Fruit fly (Drosophila melanogaster) whole organism, embryonic: ENCODE measurements around the gene CG14440.
A peak's percentile ranks its signal among the peaks of the same experiment; 100 is the strongest.

Experiments
- ATbp ChIP-seq: fragments of 200-800 bp; sonication (Bioruptor generic); optimal IDR thresholded peaks from 2 replicates; lab custom pipeline; 2017; ENCODE audit warnings: missing biosample characterization, mild to moderate bottlenecking, missing genetic modification characterization, missing genetic modification reagents
- Asciz ChIP-seq: fragments of 200-800 bp; sonication (Bioruptor generic); optimal IDR thresholded peaks from 2 replicates; lab custom pipeline; 2017; ENCODE audit warnings: missing biosample characterization, mild to moderate bottlenecking, missing genetic modification characterization, missing genetic modification reagents
- CG12219 ChIP-seq: fragments of 200-800 bp; sonication (Bioruptor generic); optimal IDR thresholded peaks from 3 replicates; lab custom pipeline; 2018; ENCODE audit warnings: missing biosample characterization, mild to moderate bottlenecking, missing genetic modification characterization
- CG12391 ChIP-seq: fragments of 200-800 bp; sonication (Bioruptor generic); optimal IDR thresholded peaks from 3 replicates; lab custom pipeline; 2018; ENCODE audit warnings: missing biosample characterization, mild to moderate bottlenecking, missing genetic modification characterization, moderate library complexity
- CG13424 ChIP-seq: fragments of 200-800 bp; sonication (Bioruptor generic); optimal IDR thresholded peaks from 2 replicates; lab custom pipeline; 2019; ENCODE audit warnings: missing biosample characterization, mild to moderate bottlenecking, missing genetic modification characterization, moderate library complexity
- CG15269 ChIP-seq: fragments of 200-800 bp; sonication (Bioruptor generic); optimal IDR thresholded peaks from 2 replicates; lab custom pipeline; 2018; ENCODE audit warnings: missing biosample characterization, mild to moderate bottlenecking, missing genetic modification characterization, moderate library complexity
- CG1603 ChIP-seq: fragments of 200-800 bp; sonication (Bioruptor generic); optimal IDR thresholded peaks from 2 replicates; lab custom pipeline; 2019; ENCODE audit warnings: missing biosample characterization, mild to moderate bottlenecking, missing genetic modification characterization, moderate library complexity
- CG1647 ChIP-seq: fragments of 200-800 bp; sonication (Bioruptor generic); optimal IDR thresholded peaks from 3 replicates; lab custom pipeline; 2016; ENCODE audit warnings: missing biosample characterization, missing genetic modification characterization
- CG17361 ChIP-seq: fragments of 200-800 bp; sonication (Bioruptor generic); IDR thresholded peaks from 3 replicates; pipeline ENCODE4 v1.3.6; 2022; ENCODE audit warnings: missing biosample characterization, missing genetic modification characterization
- CG18619 ChIP-seq: fragments of 200-800 bp; sonication (Bioruptor generic); optimal IDR thresholded peaks from 3 replicates; lab custom pipeline; 2017; ENCODE audit warnings: missing biosample characterization, mild to moderate bottlenecking, missing genetic modification characterization
- CG2120 ChIP-seq: fragments of 200-800 bp; sonication (Bioruptor generic); optimal IDR thresholded peaks from 3 replicates; lab custom pipeline; 2016; ENCODE audit warnings: missing biosample characterization, missing genetic modification characterization
- CG31224 ChIP-seq: fragments of 200-800 bp; sonication (Bioruptor generic); IDR thresholded peaks from 2 replicates; pipeline ENCODE4 v1.3.6; 2022; ENCODE audit warnings: missing biosample characterization, missing genetic modification characterization
- CG32767 ChIP-seq: fragments of 200-800 bp; sonication (Bioruptor generic); IDR thresholded peaks from 2 replicates; pipeline ENCODE4 v1.3.6; 2022; ENCODE audit warnings: missing biosample characterization, missing genetic modification characterization
- CG34422 ChIP-seq: fragments of 200-800 bp; sonication (Bioruptor generic); IDR thresholded peaks from 3 replicates; pipeline ENCODE4 v1.3.6; 2022; ENCODE audit warnings: missing biosample characterization, missing genetic modification characterization
- CG4424 ChIP-seq: fragments of 200-800 bp; sonication (Bioruptor generic); optimal IDR thresholded peaks from 3 replicates; lab custom pipeline; 2016; ENCODE audit warnings: missing biosample characterization, missing genetic modification characterization
- CG5180 ChIP-seq: fragments of 200-800 bp; sonication (Bioruptor generic); optimal IDR thresholded peaks from 3 replicates; lab custom pipeline; 2017; ENCODE audit warnings: missing biosample characterization, missing genetic modification characterization, mild to moderate bottlenecking, moderate library complexity, missing genetic modification reagents
- CG9727 ChIP-seq: fragments of 200-800 bp; sonication (Bioruptor generic); optimal IDR thresholded peaks from 3 replicates; lab custom pipeline; 2017; ENCODE audit warnings: missing biosample characterization, mild to moderate bottlenecking, missing genetic modification characterization
- D ChIP-seq, 2 experiments: fragments of 200-800 bp in 1 of 2; fragments of >200 bp in 1 of 2; sonication (Bioruptor generic) in 1 of 2; optimal IDR thresholded peaks; 2 replicates in 1 of 2; 3 replicates in 1 of 2; lab custom pipeline; 2017; ENCODE audit warnings: mild to moderate bottlenecking in 1 of 2, missing biosample characterization in 1 of 2, missing genetic modification characterization in 1 of 2, missing genetic modification reagents in 1 of 2
- Fer2 ChIP-seq: fragments of 200-800 bp; sonication (Bioruptor generic); optimal IDR thresholded peaks from 2 replicates; lab custom pipeline; 2018; ENCODE audit warnings: missing biosample characterization, mild to moderate bottlenecking, missing genetic modification characterization, moderate library complexity
- Hmx ChIP-seq: fragments of 200-800 bp; sonication (Bioruptor generic); optimal IDR thresholded peaks from 2 replicates; lab custom pipeline; 2016; ENCODE audit warnings: missing biosample characterization, missing genetic modification characterization
- Hr51 ChIP-seq, 2 experiments: fragments of 200-800 bp; sonication (Bioruptor generic); optimal IDR thresholded peaks; 2 replicates in 1 of 2; 3 replicates in 1 of 2; lab custom pipeline; 2016 to 2018; ENCODE audit warnings: missing biosample characterization in 2 of 2, missing genetic modification characterization in 2 of 2, mild to moderate bottlenecking in 1 of 2, moderate library complexity in 1 of 2
- MBD-R2 ChIP-seq: fragments of 200-800 bp; sonication (Bioruptor generic); IDR thresholded peaks from 2 replicates; pipeline ENCODE4 v1.3.6; 2022; ENCODE audit warnings: missing biosample characterization, missing genetic modification characterization
- Oli ChIP-seq: fragments of 200-800 bp; sonication (Bioruptor generic); optimal IDR thresholded peaks from 2 replicates; lab custom pipeline; 2018; ENCODE audit warnings: missing biosample characterization, mild to moderate bottlenecking, missing genetic modification characterization, moderate library complexity
- Pdp1 ChIP-seq, 2 experiments: fragments of 200-800 bp; sonication (Bioruptor generic); optimal IDR thresholded peaks; 3 replicates each; lab custom pipeline; 2016; ENCODE audit warnings: missing biosample characterization in 2 of 2, missing genetic modification characterization in 2 of 2, mild to moderate bottlenecking in 1 of 2, moderate library complexity in 1 of 2
- Sox102F ChIP-seq: fragments of 200-800 bp; sonication (Bioruptor generic); optimal IDR thresholded peaks from 2 replicates; lab custom pipeline; 2018; ENCODE audit warnings: missing biosample characterization, mild to moderate bottlenecking, missing genetic modification characterization, moderate library complexity
- bsh ChIP-seq, 2 experiments: fragments of 200-800 bp; sonication (Bioruptor generic); optimal IDR thresholded peaks; 2 replicates each; lab custom pipeline; 2017 to 2018; ENCODE audit warnings: mild to moderate bottlenecking in 2 of 2, missing biosample characterization in 2 of 2, missing genetic modification characterization in 2 of 2, moderate library complexity in 1 of 2
- cg ChIP-seq: fragments of 200-800 bp; sonication (Bioruptor generic); optimal IDR thresholded peaks from 3 replicates; lab custom pipeline; 2019; ENCODE audit warnings: missing biosample characterization, mild to moderate bottlenecking, missing genetic modification characterization, moderate library complexity
- ci ChIP-seq: fragments of 200-800 bp; sonication (Bioruptor generic); IDR thresholded peaks from 3 replicates; pipeline ENCODE4 v1.3.6; 2022; ENCODE audit warnings: missing biosample characterization, missing genetic modification characterization
- crol ChIP-seq: fragments of 200-800 bp; sonication (Bioruptor generic); IDR thresholded peaks from 2 replicates; pipeline ENCODE4 v1.3.6; 2022; ENCODE audit warnings: missing biosample characterization, missing genetic modification characterization
- dmrt99B ChIP-seq: fragments of 200-800 bp; sonication (Bioruptor generic); optimal IDR thresholded peaks from 2 replicates; lab custom pipeline; 2018; ENCODE audit warnings: missing biosample characterization, mild to moderate bottlenecking, missing genetic modification characterization, moderate library complexity
- eve ChIP-seq, 2 experiments: fragments of >200 bp; optimal IDR thresholded peaks; 2 replicates each; lab custom pipeline; 2017; ENCODE audit warnings: missing biosample characterization in 2 of 2, missing genetic modification characterization in 2 of 2
- fd96Cb ChIP-seq: fragments of 200-800 bp; sonication (Bioruptor generic); optimal IDR thresholded peaks from 2 replicates; lab custom pipeline; 2018; ENCODE audit warnings: missing biosample characterization, mild to moderate bottlenecking, missing genetic modification characterization, moderate library complexity
- gem ChIP-seq: fragments of 200-800 bp; sonication (Bioruptor generic); optimal IDR thresholded peaks from 2 replicates; lab custom pipeline; 2019; ENCODE audit warnings: missing biosample characterization, mild to moderate bottlenecking, missing genetic modification characterization, moderate library complexity
- grau ChIP-seq: fragments of 200-800 bp; optimal IDR thresholded peaks from 3 replicates; lab custom pipeline; 2019; ENCODE audit warnings: missing biosample characterization, mild to moderate bottlenecking, missing genetic modification characterization, moderate library complexity
- ind ChIP-seq: fragments of 200-800 bp; sonication (Bioruptor generic); optimal IDR thresholded peaks from 3 replicates; lab custom pipeline; 2016; ENCODE audit warnings: missing biosample characterization, missing genetic modification characterization
- ken ChIP-seq: fragments of 200-800 bp; sonication (Bioruptor generic); IDR thresholded peaks from 3 replicates; pipeline ENCODE4 v1.3.6; 2022; ENCODE audit warnings: missing biosample characterization, missing genetic modification characterization
- lmd ChIP-seq: fragments of 200-800 bp; sonication (Bioruptor generic); IDR thresholded peaks from 2 replicates; pipeline ENCODE4 v1.3.6; 2022; ENCODE audit warnings: missing biosample characterization, missing genetic modification characterization
- lola ChIP-seq, 3 experiments: fragments of >200 bp in 2 of 3; fragments of 200-800 bp in 1 of 3; sonication (Bioruptor generic) in 1 of 3; optimal IDR thresholded peaks; 2 replicates each; lab custom pipeline; 2017 to 2019; ENCODE audit warnings: missing biosample characterization in 3 of 3, missing genetic modification characterization in 3 of 3, mild to moderate bottlenecking in 1 of 3, moderate library complexity in 1 of 3
- nerfin-2 ChIP-seq: fragments of 200-800 bp; sonication (Bioruptor generic); IDR thresholded peaks from 2 replicates; pipeline ENCODE4 v1.3.6; 2022; ENCODE audit warnings: missing biosample characterization, missing genetic modification characterization; ENCODE audit not compliant: partially characterized antibody
- nmo ChIP-seq: fragments of 200-800 bp; sonication (Bioruptor generic); optimal IDR thresholded peaks from 2 replicates; lab custom pipeline; 2018; ENCODE audit warnings: missing biosample characterization, mild to moderate bottlenecking, missing genetic modification characterization, moderate library complexity
- phol ChIP-seq: fragments of 200-800 bp; sonication (Bioruptor generic); optimal IDR thresholded peaks from 3 replicates; lab custom pipeline; 2018; ENCODE audit warnings: missing biosample characterization, mild to moderate bottlenecking, missing genetic modification characterization, moderate library complexity
- prd ChIP-seq, 3 experiments: fragments of >200 bp in 2 of 3; fragments of 200-800 bp in 1 of 3; sonication (Bioruptor generic) in 1 of 3; optimal IDR thresholded peaks in 2 of 3; IDR thresholded peaks in 1 of 3; 2 replicates in 2 of 3; 3 replicates in 1 of 3; pipeline versions ENCODE4 v1.3.6 to Lab custom; 2017 to 2022; ENCODE audit warnings: missing biosample characterization in 1 of 3, missing genetic modification characterization in 1 of 3
- row ChIP-seq: fragments of 200-800 bp; sonication (Bioruptor generic); IDR thresholded peaks from 3 replicates; pipeline ENCODE4 v1.3.6; 2022; ENCODE audit warnings: missing biosample characterization, missing genetic modification characterization
- sens ChIP-seq: fragments of 200-800 bp; sonication (Bioruptor generic); peaks from one replicate; lab custom pipeline; 2016; ENCODE audit warnings: missing biosample characterization, missing genetic modification characterization
- ssp ChIP-seq: fragments of 200-800 bp; sonication (Bioruptor generic); IDR thresholded peaks from 2 replicates; pipeline ENCODE4 v1.3.6; 2022; ENCODE audit warnings: missing biosample characterization, missing genetic modification characterization
- vvl ChIP-seq: fragments of 200-800 bp; sonication (Bioruptor generic); IDR thresholded peaks from 2 replicates; pipeline ENCODE4 v1.3.6; 2022; ENCODE audit warnings: missing biosample characterization, missing genetic modification characterization

Gene CG14440

DNA sequence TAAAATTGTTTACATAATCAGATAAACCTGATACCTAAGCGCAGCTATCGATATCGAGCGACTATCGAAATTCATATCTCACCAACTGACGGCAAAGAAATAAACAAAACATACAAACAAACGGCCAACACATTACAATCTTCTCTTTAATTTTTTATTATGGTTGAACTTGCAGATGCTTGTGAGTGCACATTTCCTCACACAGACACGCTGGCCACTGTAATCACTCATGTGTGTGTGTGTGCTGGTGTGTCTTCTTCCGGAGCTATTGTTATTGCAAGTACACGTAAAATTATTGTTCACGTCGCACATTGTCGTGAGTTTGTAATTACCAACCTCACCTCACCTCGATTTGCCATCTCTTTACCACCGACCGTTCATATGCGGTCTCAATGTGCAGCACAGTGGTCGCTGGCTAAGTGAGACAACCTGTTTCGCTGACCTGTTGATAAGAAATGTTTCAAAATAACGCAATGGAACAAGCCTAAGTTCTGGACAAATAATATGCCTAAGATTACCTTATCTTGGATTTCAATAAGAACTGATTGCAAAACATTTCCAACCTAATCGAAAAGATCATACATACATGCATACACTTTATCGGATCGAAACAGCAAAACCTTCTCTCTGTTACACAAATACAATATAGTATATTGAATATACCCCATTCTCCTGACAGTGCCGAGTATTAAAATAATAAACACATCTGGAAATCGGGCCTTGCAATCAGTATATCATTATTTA, 6.9 kb upstream of the CG14440 start (continued):
- peak; percentile 46; the same call in 2 of the 3 replicates for TF ChIP-seq row (GFP tag; lab: Robert Waterston, UW)
- no peak for TF ChIP-seq CG1647
- peak; percentile 3 for TF ChIP-seq CG4424 (GFP tag; lab: Kevin White, UChicago)
- no peak for TF ChIP-seq CG13424 (tag; lab: Kevin White, UChicago)
- peak; percentile 74 for TF ChIP-seq sens
- TF ChIP-seq phol (tag; lab: Kevin White, UChicago) = peak; percentile 19
- TF ChIP-seq fd96Cb (tag; lab: Kevin White, UChicago) = peak; percentile 7
- TF ChIP-seq CG1603 (tag; lab: Kevin White, UChicago) = peak; percentile 26
- peak in 1 of 2 experiments; percentile 11 for TF ChIP-seq bsh (GFP tag; optimal IDR thresholded peaks at IDR 0.05; lab: Kevin White, UChicago)
- peak; percentile 81 for TF ChIP-seq grau
- TF ChIP-seq MBD-R2 (GFP tag; lab: Robert Waterston, UW) = 0 out of 2 replicates have a peak, but pooled peaks have one; percentile 11
- peak; percentile 2 for TF ChIP-seq ATbp
- 0 out of 2 replicates have a peak, but pooled peaks have one; percentile 4 for TF ChIP-seq lmd (GFP tag; lab: Robert Waterston, UW)
- TF ChIP-seq CG15269 (tag; lab: Kevin White, UChicago) = peak; percentile 9
- TF ChIP-seq Asciz (GFP tag; lab: Kevin White, UChicago) = peak; percentile 1
- no peak for TF ChIP-seq CG12219 (GFP tag; lab: Kevin White, UChicago)
- peak; percentile 18 for TF ChIP-seq gem
- TF ChIP-seq nerfin-2 (GFP tag; lab: Robert Waterston, UW) = no peak
- no peak for TF ChIP-seq prd (optimal IDR thresholded peaks at IDR 0.05; lab: Kevin White, UChicago)
- TF ChIP-seq prd (GFP tag; IDR thresholded peaks at IDR 0.05; lab: Robert Waterston, UW) = peak; percentile 22; the same call in 1 of the 3 replicates
- TF ChIP-seq ssp (GFP tag; lab: Robert Waterston, UW) = no peak
- peak; percentile 5 for TF ChIP-seq Oli (tag; lab: Kevin White, UChicago)
- peak; percentile 40 for TF ChIP-seq CG5180 (GFP tag; lab: Kevin White, UChicago)
- TF ChIP-seq Fer2 (tag; lab: Kevin White, UChicago) = no peak
- TF ChIP-seq CG31224 (GFP tag; lab: Robert Waterston, UW) = no peak
- TF ChIP-seq crol (GFP tag; lab: Robert Waterston, UW) = peak; percentile 59
- TF ChIP-seq cg (GFP tag; lab: Kevin White, UChicago) = peak; percentile 58
- TF ChIP-seq CG2120 (GFP tag; lab: Kevin White, UChicago) = peak; percentile 8
- peak in 1 of 2 experiments; percentile 2 for TF ChIP-seq eve (GFP tag; optimal IDR thresholded peaks at IDR 0.05; lab: Kevin White, UChicago)
- peak; percentile 6 for TF ChIP-seq CG9727
- TF ChIP-seq nmo (GFP tag; lab: Kevin White, UChicago) = peak; percentile 5
- peak; percentile 11 for TF ChIP-seq CG12391 (tag; lab: Kevin White, UChicago)
- TF ChIP-seq Pdp1 (GFP tag; optimal IDR thresholded peaks at IDR 0.05; lab: Kevin White, UChicago) = peak in 1 of 2 experiments; percentile 46
- TF ChIP-seq vvl (GFP tag; lab: Robert Waterston, UW) = peak; percentile 10; the same call in 1 of the 2 replicates
- no peak for TF ChIP-seq D (optimal IDR thresholded peaks at IDR 0.05; lab: Kevin White, UChicago)
- peak; percentile 28 for TF ChIP-seq D (GFP tag; optimal IDR thresholded peaks at IDR 0.05; lab: Kevin White, UChicago)
- no peak for TF ChIP-seq CG32767 (GFP tag; lab: Robert Waterston, UW)
- TF ChIP-seq lola (GFP tag; optimal IDR thresholded peaks at IDR 0.05; lab: Kevin White, UChicago) = peak in 1 of 3 experiments; percentile 17
- TF ChIP-seq CG17361 (GFP tag; lab: Robert Waterston, UW) = peak; percentile 62; the same call in 2 of the 3 replicates
- no peak for TF ChIP-seq Hmx (GFP tag; lab: Kevin White, UChicago)
- TF ChIP-seq Sox102F (GFP tag; lab: Kevin White, UChicago) = peak; percentile 13
- peak; percentile 10 for TF ChIP-seq dmrt99B (tag; lab: Kevin White, UChicago)
- peak; percentile 5 for TF ChIP-seq ind (GFP tag; lab: Kevin White, UChicago)
- peak in 1 of 2 experiments; percentile 23 for TF ChIP-seq Hr51 (GFP tag; optimal IDR thresholded peaks at IDR 0.05; lab: Kevin White, UChicago)
- 0 out of 3 replicates have a peak, but pooled peaks have one; percentile 13 for TF ChIP-seq CG34422
- 0 out of 3 replicates have a peak, but pooled peaks have one; percentile 23 for TF ChIP-seq ken (GFP tag; lab: Robert Waterston, UW)
- peak; percentile 15 for TF ChIP-seq CG18619 (GFP tag; lab: Kevin White, UChicago)
- TF ChIP-seq ci (GFP tag; lab: Robert Waterston, UW) = peak; percentile 40; the same call in 1 of the 3 replicates
